Fruit fly (Drosophila melanogaster): ENCODE results near the gene CG43922.
A peak's percentile ranks its signal among the peaks of the same experiment; 100 is the strongest.

CG43922 gene

dm6 chr2L:6308651-6309050 lies at the start of gene CG43922, which contains the start of gene CG13984:
Gene CG43922, minus strand, starts transcription at chr2L:6308751.
Gene CG13984, plus strand, starts transcription at chr2L:6308819.
- TF ChIP-seq dsf (GFP tag; optimal IDR thresholded peaks at IDR 0.05; ENCODE audit: borderline replicate concordance), result no peak
- TF ChIP-seq GATAd (GFP tag; optimal IDR thresholded peaks at IDR 0.05), result no peak
- TF ChIP-seq woc (GFP tag; optimal IDR thresholded peaks at IDR 0.05), result no peak
- no peak for TF ChIP-seq HLH106 (tag; optimal IDR thresholded peaks at IDR 0.05)
- no peak for TF ChIP-seq Sp1 (GFP tag; optimal IDR thresholded peaks at IDR 0.05)
- no peak for TF ChIP-seq rgr (GFP tag; optimal IDR thresholded peaks at IDR 0.05)
- no peak for TF ChIP-seq fru (GFP tag; optimal IDR thresholded peaks at IDR 0.05)
- no peak for TF ChIP-seq CG9705 (GFP tag; optimal IDR thresholded peaks at IDR 0.05)
- no peak for TF ChIP-seq Vsx2 (GFP tag; optimal IDR thresholded peaks at IDR 0.05; ENCODE audit: partially characterized antibody)
- TF ChIP-seq Hnf4 (GFP tag; optimal IDR thresholded peaks at IDR 0.05), result no peak
- TF ChIP-seq ey (GFP tag; optimal IDR thresholded peaks at IDR 0.05), result no peak
- TF ChIP-seq Hr78 (GFP tag; optimal IDR thresholded peaks at IDR 0.05), result no peak

- no peak for TF ChIP-seq br (GFP tag; optimal IDR thresholded peaks at IDR 0.05)
- no peak for TF ChIP-seq sage (GFP tag; optimal IDR thresholded peaks at IDR 0.05)
- TF ChIP-seq brk (GFP tag; optimal IDR thresholded peaks at IDR 0.05), result no peak
- TF ChIP-seq dmrt93B (GFP tag; optimal IDR thresholded peaks at IDR 0.05), result no peak
These were observed 49.7 kb upstream of the CG43922 start, which contains the start of gene CG9500 for dm6 chr2L:6358218-6358617. Gene CG9500, minus strand, starts transcription at chr2L:6358318.

- TF ChIP-seq foxo (GFP tag; optimal IDR thresholded peaks at IDR 0.05), result peak in 1 of 2 experiments; percentile 3
- TF ChIP-seq woc (GFP tag; optimal IDR thresholded peaks at IDR 0.05), result no peak
- TF ChIP-seq br (GFP tag; optimal IDR thresholded peaks at IDR 0.05), result no peak
- no peak for TF ChIP-seq CG9705 (GFP tag; optimal IDR thresholded peaks at IDR 0.05)
- no peak for TF ChIP-seq Mio (GFP tag; optimal IDR thresholded peaks at IDR 0.05)
- TF ChIP-seq jim (GFP tag; optimal IDR thresholded peaks at IDR 0.05), result no peak
- no peak for TF ChIP-seq GATAd (GFP tag; optimal IDR thresholded peaks at IDR 0.05)
- TF ChIP-seq tai (GFP tag; optimal IDR thresholded peaks at IDR 0.05), result no peak
- no peak for TF ChIP-seq fru (GFP tag; optimal IDR thresholded peaks at IDR 0.05)
- TF ChIP-seq Dif (GFP tag; optimal IDR thresholded peaks at IDR 0.05; ENCODE audit: partially characterized antibody), result no peak
- no peak for TF ChIP-seq HLH106 (tag; optimal IDR thresholded peaks at IDR 0.05)
- no peak for TF ChIP-seq pan (optimal IDR thresholded peaks at IDR 0.05)
- TF ChIP-seq brk (GFP tag; optimal IDR thresholded peaks at IDR 0.05), result no peak
- peak; percentile 68 for TF ChIP-seq Myc (optimal IDR thresholded peaks at IDR 0.05)
These were observed 48.3 kb upstream of the CG43922 start for dm6 chr2L:6356686-6357362.

dm6 chr2L:6356134-6356533 lies 47.6 kb upstream of the CG43922 start:
- no peak for TF ChIP-seq brk (GFP tag; optimal IDR thresholded peaks at IDR 0.05)
- no peak for TF ChIP-seq ey (GFP tag; optimal IDR thresholded peaks at IDR 0.05)

dm6 chr2L:6354656-6355055 lies 46.1 kb upstream of the CG43922 start, which contains the start of gene ppk14:
Gene ppk14, plus strand, starts transcription at chr2L:6354956.
- TF ChIP-seq Rel (GFP tag; optimal IDR thresholded peaks at IDR 0.05) (no peak), Rel (tag; optimal IDR thresholded peaks at IDR 0.05) (no peak), Dfd (GFP tag; optimal IDR thresholded peaks at IDR 0.05) (no peak), CG9705 (GFP tag; optimal IDR thresholded peaks at IDR 0.05) (no peak)

- no peak for TF ChIP-seq CG9705 (GFP tag; optimal IDR thresholded peaks at IDR 0.05)
- TF ChIP-seq Hr78 (GFP tag; optimal IDR thresholded peaks at IDR 0.05), result no peak
- TF ChIP-seq ey (GFP tag; optimal IDR thresholded peaks at IDR 0.05), result no peak
- no peak for TF ChIP-seq psq (GFP tag; optimal IDR thresholded peaks at IDR 0.05)
- no peak for TF ChIP-seq Abd-B (GFP tag; optimal IDR thresholded peaks at IDR 0.05)
- no peak for TF ChIP-seq OdsH (GFP tag; optimal IDR thresholded peaks at IDR 0.05)
- no peak for TF ChIP-seq rgr (GFP tag; optimal IDR thresholded peaks at IDR 0.05)
- TF ChIP-seq Dfd (GFP tag; optimal IDR thresholded peaks at IDR 0.05), result no peak
- TF ChIP-seq dmrt93B (GFP tag; optimal IDR thresholded peaks at IDR 0.05), result no peak
- no peak for TF ChIP-seq dl (GFP tag; optimal IDR thresholded peaks at IDR 0.05; ENCODE audit: insufficient read depth in 1 of 2, partially characterized antibody in 2 of 2)
- TF ChIP-seq brk (GFP tag; optimal IDR thresholded peaks at IDR 0.05), result no peak
These were observed 45.7 kb upstream of the CG43922 start, which contains the start of gene ppk7 for dm6 chr2L:6354231-6354630. Gene ppk7, minus strand, starts transcription at chr2L:6354331.

Data from whole organism, wandering third instar larva.